Worm (Caenorhabditis elegans): ENCODE data around the gene C17B7.5.

ce11 chrV:3316108-3316507, 17.3 kb upstream of the C17B7.5 start, which contains the start of gene F35F10.1:
- no peak for TF ChIP-seq aly-2 (tag; optimal IDR thresholded peaks at IDR 0.05)
- no peak for TF ChIP-seq ZK546.5 (tag; optimal IDR thresholded peaks at IDR 0.05)
- no peak for TF ChIP-seq nhr-6 (tag; optimal IDR thresholded peaks at IDR 0.05)
- TF ChIP-seq duxl-1 (tag; optimal IDR thresholded peaks at IDR 0.05; ENCODE audit: poor library complexity), result no peak
- TF ChIP-seq aha-1 (tag), result no peak
- TF ChIP-seq zag-1 (tag; optimal IDR thresholded peaks at IDR 0.05), result no peak
- no peak for TF ChIP-seq nhr-48 (tag; optimal IDR thresholded peaks at IDR 0.05)
- TF ChIP-seq pqm-1 (tag; optimal IDR thresholded peaks at IDR 0.05), result no peak
- no peak for TF ChIP-seq ceh-82 (tag; optimal IDR thresholded peaks at IDR 0.05)
- no peak for TF ChIP-seq nhr-11 (tag; optimal IDR thresholded peaks at IDR 0.05)
- no peak for TF ChIP-seq F49E8.2 (tag; optimal IDR thresholded peaks at IDR 0.05; ENCODE audit: borderline replicate concordance)
- TF ChIP-seq D1046.2 (GFP tag; IDR thresholded peaks at IDR 0.05), result no peak
- no peak for TF ChIP-seq php-3 (GFP tag; IDR thresholded peaks at IDR 0.05)
